Fruit fly (Drosophila melanogaster): ENCODE results near the gene CG9016.

CG9016 gene

dm6 chr2L:5944305-5945282, 21.1 kb upstream of the CG9016 start (continued):
- TF ChIP-seq cad (GFP tag; optimal IDR thresholded peaks at IDR 0.05), result peak; percentile 32
- TF ChIP-seq CG4707 (GFP tag; optimal IDR thresholded peaks at IDR 0.05), result no peak
- no peak for TF ChIP-seq Doc3 (GFP tag; IDR thresholded peaks at IDR 0.05; ENCODE audit: partially characterized antibody)
- TF ChIP-seq grn (GFP tag; optimal IDR thresholded peaks at IDR 0.05), result peak; percentile 97
- no peak for TF ChIP-seq ase (GFP tag; IDR thresholded peaks at IDR 0.05)
- TF ChIP-seq CG4854 (GFP tag; optimal IDR thresholded peaks at IDR 0.05), result no peak
- TF ChIP-seq tap (tag; optimal IDR thresholded peaks at IDR 0.05), result no peak
- TF ChIP-seq Gug (GFP tag; IDR thresholded peaks at IDR 0.05), result no peak
- no peak for TF ChIP-seq CG18764 (GFP tag; optimal IDR thresholded peaks at IDR 0.05)
- TF ChIP-seq gt (GFP tag; IDR thresholded peaks at IDR 0.05), result no peak
- TF ChIP-seq CG14667 (GFP tag; IDR thresholded peaks at IDR 0.05), result no peak
- no peak for TF ChIP-seq CG4282 (GFP tag; optimal IDR thresholded peaks at IDR 0.05)
- no peak for TF ChIP-seq gcm2 (GFP tag; optimal IDR thresholded peaks at IDR 0.05)
- TF ChIP-seq Ets65A (GFP tag), result no peak
- 0 out of 2 replicates have a peak, but pooled peaks have one; percentile 15 for TF ChIP-seq Ptx1 (GFP tag; IDR thresholded peaks at IDR 0.05)
- TF ChIP-seq sr (GFP tag; IDR thresholded peaks at IDR 0.05), result 0 out of 3 replicates have a peak, but pooled peaks have one; percentile 10
- no peak for TF ChIP-seq Tbp (GFP tag; optimal IDR thresholded peaks at IDR 0.05)
- no peak for TF ChIP-seq hkb (optimal IDR thresholded peaks at IDR 0.05)
- peak; percentile 63; the same call in 1 of the 2 replicates for TF ChIP-seq hkb (GFP tag; IDR thresholded peaks at IDR 0.05)
- TF ChIP-seq GATAe (GFP tag; conservative IDR thresholded peaks at IDR 0.05), result no peak; the same call in 1 of the 2 replicates
- no peak for TF ChIP-seq ind (GFP tag; optimal IDR thresholded peaks at IDR 0.05)
- TF ChIP-seq B-H2 (GFP tag; optimal IDR thresholded peaks at IDR 0.05), result peak; percentile 48
- no peak for TF ChIP-seq al (GFP tag; IDR thresholded peaks at IDR 0.05)
- TF ChIP-seq ham (GFP tag; IDR thresholded peaks at IDR 0.05), result no peak
- no peak for TF ChIP-seq CG31388 (GFP tag; optimal IDR thresholded peaks at IDR 0.05)
- TF ChIP-seq bab2 (GFP tag; optimal IDR thresholded peaks at IDR 0.05), result no peak
- no peak for TF ChIP-seq Bgb (GFP tag; IDR thresholded peaks at IDR 0.05; ENCODE audit: partially characterized antibody)
- no peak for TF ChIP-seq sisA (GFP tag; IDR thresholded peaks at IDR 0.05)
- no peak for TF ChIP-seq hth (optimal IDR thresholded peaks at IDR 0.05)
- TF ChIP-seq CG9876 (GFP tag; optimal IDR thresholded peaks at IDR 0.05), result no peak
- no peak for TF ChIP-seq Neu2 (GFP tag; optimal IDR thresholded peaks at IDR 0.05; ENCODE audit: borderline replicate concordance)
- no peak for TF ChIP-seq CG8089 (GFP tag; optimal IDR thresholded peaks at IDR 0.05)
- TF ChIP-seq gce (GFP tag; IDR thresholded peaks at IDR 0.05), result no peak
- TF ChIP-seq CG4360 (GFP tag; IDR thresholded peaks at IDR 0.05), result no peak
- peak; percentile 50 for TF ChIP-seq NC2α (GFP tag; optimal IDR thresholded peaks at IDR 0.05)
- TF ChIP-seq CG8388 (GFP tag; optimal IDR thresholded peaks at IDR 0.05), result no peak
- TF ChIP-seq Xrp1 (GFP tag; IDR thresholded peaks at IDR 0.05), result no peak
- no peak for TF ChIP-seq Aef1 (GFP tag; IDR thresholded peaks at IDR 0.05)
- TF ChIP-seq klu (GFP tag; IDR thresholded peaks at IDR 0.05), result 0 out of 2 replicates have a peak, but pooled peaks have one; percentile 19
- TF ChIP-seq CG18619 (GFP tag; optimal IDR thresholded peaks at IDR 0.05), result no peak
- TF ChIP-seq CG15601 (tag; optimal IDR thresholded peaks at IDR 0.05), result no peak
- no peak for TF ChIP-seq Atf-2 (GFP tag; optimal IDR thresholded peaks at IDR 0.05)
- TF ChIP-seq salm (tag; optimal IDR thresholded peaks at IDR 0.05), result peak; percentile 25
- TF ChIP-seq Adf1 (GFP tag; IDR thresholded peaks at IDR 0.05), result no peak
- peak; percentile 39 for TF ChIP-seq CG13624 (GFP tag; optimal IDR thresholded peaks at IDR 0.05)
- TF ChIP-seq CG12104 (GFP tag; optimal IDR thresholded peaks at IDR 0.05), result no peak
- peak; percentile 47 for TF ChIP-seq CG1832 (GFP tag; optimal IDR thresholded peaks at IDR 0.05)
- no peak for TF ChIP-seq Dip3 (GFP tag; optimal IDR thresholded peaks at IDR 0.05)
- TF ChIP-seq jumu (GFP tag; optimal IDR thresholded peaks at IDR 0.05), result peak; percentile 23
- no peak for TF ChIP-seq Mrtf (GFP tag; IDR thresholded peaks at IDR 0.05)
- TF ChIP-seq CG10431 (GFP tag; optimal IDR thresholded peaks at IDR 0.05), result no peak

Data from whole organism, embryonic.